Fruit fly (Drosophila melanogaster): ENCODE results near the gene nerfin-2.

DNA sequence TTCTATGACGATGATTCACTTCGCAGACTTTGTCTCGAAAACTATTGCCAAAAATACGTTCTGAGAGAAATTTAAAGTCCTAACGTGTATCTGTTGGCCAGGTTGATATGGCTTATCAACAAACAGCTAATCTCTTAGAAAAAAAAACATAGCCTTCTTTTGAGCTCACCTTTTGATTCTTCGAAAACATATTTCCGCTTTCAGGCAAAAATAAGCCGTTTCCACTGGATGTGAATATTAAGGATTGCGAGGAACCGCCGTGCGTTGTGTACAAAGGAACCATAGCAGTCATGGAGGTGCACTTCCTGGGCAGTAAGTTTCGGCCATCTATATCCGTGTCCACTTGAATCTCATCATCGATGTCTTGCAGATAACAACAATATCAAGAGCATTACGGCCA lies 17.4 kb upstream of the nerfin-2 start:
- TF ChIP-seq CG15336 (GFP tag; IDR thresholded peaks at IDR 0.05) (no peak), Eip93F (GFP tag; optimal IDR thresholded peaks at IDR 0.05) (no peak), Gug (GFP tag; IDR thresholded peaks at IDR 0.05) (no peak), Lpt (GFP tag; optimal IDR thresholded peaks at IDR 0.05) (no peak), Sox14 (GFP tag; optimal IDR thresholded peaks at IDR 0.05) (no peak), spab (GFP tag; optimal IDR thresholded peaks at IDR 0.05) (no peak), CG6792 (GFP tag; optimal IDR thresholded peaks at IDR 0.05) (no peak), Hr38 (GFP tag; optimal IDR thresholded peaks at IDR 0.05) (no peak), CG3032 (tag; optimal IDR thresholded peaks at IDR 0.05) (no peak), salr (GFP tag; optimal IDR thresholded peaks at IDR 0.05) (no peak), dsx (GFP tag; optimal IDR thresholded peaks at IDR 0.05; ENCODE audit: poor library complexity, severe bottlenecking) (no peak)

Data from whole organism, prepupa.